Fruit fly (Drosophila melanogaster) whole organism, embryonic: ENCODE measurements around the gene CG7183.
A peak's percentile ranks its signal among the peaks of the same experiment; 100 is the strongest.

ENCODE experiments used
- CG14441 ChIP-seq: fragments of 200-800 bp; sonication (Bioruptor generic); IDR thresholded peaks from 2 replicates; pipeline ENCODE4 v1.3.6; 2022; ENCODE audit warnings: missing biosample characterization, missing genetic modification characterization
- CG14710 ChIP-seq: fragments of 200-800 bp; sonication (Bioruptor generic); optimal IDR thresholded peaks from 3 replicates; lab custom pipeline; 2019; ENCODE audit warnings: missing biosample characterization, mild to moderate bottlenecking, missing genetic modification characterization, moderate library complexity
- CG15011 ChIP-seq: fragments of 200-800 bp; sonication (Bioruptor generic); optimal IDR thresholded peaks from 3 replicates; lab custom pipeline; 2018; ENCODE audit warnings: missing biosample characterization, mild to moderate bottlenecking, missing genetic modification characterization
- CG15514 ChIP-seq: fragments of 200-800 bp; sonication (Bioruptor generic); optimal IDR thresholded peaks from 3 replicates; lab custom pipeline; 2017; ENCODE audit warnings: missing biosample characterization, missing genetic modification characterization, mild to moderate bottlenecking, moderate library complexity, missing genetic modification reagents
- CG1603 ChIP-seq: fragments of 200-800 bp; sonication (Bioruptor generic); optimal IDR thresholded peaks from 2 replicates; lab custom pipeline; 2019; ENCODE audit warnings: missing biosample characterization, mild to moderate bottlenecking, missing genetic modification characterization, moderate library complexity
- CG16779 ChIP-seq: fragments of 200-800 bp; sonication (Bioruptor generic); IDR thresholded peaks from 2 replicates; pipeline ENCODE4 v1.3.6; 2022; ENCODE audit warnings: missing biosample characterization, missing genetic modification characterization
- CG2889 ChIP-seq: fragments of 200-800 bp; sonication (Bioruptor generic); IDR thresholded peaks from 3 replicates; pipeline ENCODE4 v1.3.6; 2022; ENCODE audit warnings: missing biosample characterization, missing genetic modification characterization
- CG32532 ChIP-seq: fragments of 200-800 bp; sonication (Bioruptor generic); IDR thresholded peaks from 2 replicates; pipeline ENCODE4 v1.3.6; 2022; ENCODE audit warnings: missing biosample characterization, missing genetic modification characterization
- CG34422 ChIP-seq: fragments of 200-800 bp; sonication (Bioruptor generic); IDR thresholded peaks from 3 replicates; pipeline ENCODE4 v1.3.6; 2022; ENCODE audit warnings: missing biosample characterization, missing genetic modification characterization
- CG5180 ChIP-seq: fragments of 200-800 bp; sonication (Bioruptor generic); optimal IDR thresholded peaks from 3 replicates; lab custom pipeline; 2017; ENCODE audit warnings: missing biosample characterization, missing genetic modification characterization, mild to moderate bottlenecking, moderate library complexity, missing genetic modification reagents
- CG6765 ChIP-seq: fragments of 200-800 bp; sonication (Bioruptor generic); optimal IDR thresholded peaks from 3 replicates; lab custom pipeline; 2017; ENCODE audit warnings: missing biosample characterization, mild to moderate bottlenecking, missing genetic modification characterization
- CG9932 ChIP-seq: fragments of 200-800 bp; sonication (Bioruptor generic); IDR thresholded peaks from 2 replicates; pipeline ENCODE4 v1.3.6; 2022; ENCODE audit warnings: missing biosample characterization, missing genetic modification characterization
- D19B ChIP-seq: fragments of 200-800 bp; sonication (Bioruptor generic); optimal IDR thresholded peaks from 2 replicates; lab custom pipeline; 2017; ENCODE audit warnings: missing biosample characterization, mild to moderate bottlenecking, missing genetic modification characterization
- Drgx ChIP-seq: fragments of 200-800 bp; sonication (Bioruptor generic); IDR thresholded peaks from 2 replicates; pipeline ENCODE4 v1.3.6; 2022; ENCODE audit warnings: missing biosample characterization, missing genetic modification characterization
- Gug ChIP-seq: fragments of 200-800 bp; sonication (Bioruptor generic); IDR thresholded peaks from 4 replicates; pipeline ENCODE4 v1.3.6; 2022; ENCODE audit warnings: missing biosample characterization, missing genetic modification characterization
- HLH4C ChIP-seq: fragments of 200-800 bp; sonication (Bioruptor generic); IDR thresholded peaks from 3 replicates; pipeline ENCODE4 v1.3.6; 2022; ENCODE audit warnings: missing biosample characterization, missing genetic modification characterization; ENCODE audit not compliant: partially characterized antibody
- HmgZ ChIP-seq: fragments of 200-800 bp; sonication (Bioruptor generic); optimal IDR thresholded peaks from 2 replicates; lab custom pipeline; 2018; ENCODE audit warnings: missing biosample characterization, mild to moderate bottlenecking, missing genetic modification characterization
- Med ChIP-seq: fragments of 200-800 bp; sonication (Bioruptor generic); peaks from one replicate; lab custom pipeline; 2016; ENCODE audit warnings: missing biosample characterization, missing genetic modification characterization, mild to moderate bottlenecking, inconsistent platforms, moderate library complexity
- bsh ChIP-seq, 2 experiments: fragments of 200-800 bp; sonication (Bioruptor generic); optimal IDR thresholded peaks; 2 replicates each; lab custom pipeline; 2017 to 2018; ENCODE audit warnings: mild to moderate bottlenecking in 2 of 2, missing biosample characterization in 2 of 2, missing genetic modification characterization in 2 of 2, moderate library complexity in 1 of 2
- chinmo ChIP-seq: fragments of 200-800 bp; sonication (Bioruptor generic); IDR thresholded peaks from 4 replicates; pipeline ENCODE4 v1.3.6; 2022; ENCODE audit warnings: missing biosample characterization, missing genetic modification characterization; ENCODE audit not compliant: partially characterized antibody
- dysf ChIP-seq: fragments of 200-800 bp; sonication (Bioruptor generic); IDR thresholded peaks from 3 replicates; pipeline ENCODE4 v1.3.6; 2022; ENCODE audit warnings: missing biosample characterization, missing genetic modification characterization
- gem ChIP-seq: fragments of 200-800 bp; sonication (Bioruptor generic); optimal IDR thresholded peaks from 2 replicates; lab custom pipeline; 2019; ENCODE audit warnings: missing biosample characterization, mild to moderate bottlenecking, missing genetic modification characterization, moderate library complexity
- gfzf ChIP-seq: fragments of 200-800 bp; sonication (Bioruptor generic); optimal IDR thresholded peaks from 2 replicates; lab custom pipeline; 2016; ENCODE audit warnings: missing biosample characterization, mild to moderate bottlenecking, missing genetic modification characterization, moderate library complexity
- gsb-n ChIP-seq: fragments of 200-800 bp; sonication (Bioruptor generic); optimal IDR thresholded peaks from 3 replicates; lab custom pipeline; 2018; ENCODE audit warnings: missing biosample characterization, mild to moderate bottlenecking, missing genetic modification characterization
- lab ChIP-seq: fragments of 200-800 bp; sonication (Bioruptor generic); optimal IDR thresholded peaks from 3 replicates; lab custom pipeline; 2017; ENCODE audit warnings: missing biosample characterization, missing genetic modification characterization, mild to moderate bottlenecking, moderate library complexity, missing genetic modification reagents
- schlank ChIP-seq: fragments of 200-800 bp; sonication (Bioruptor generic); optimal IDR thresholded peaks from 2 replicates; lab custom pipeline; 2018; ENCODE audit warnings: missing biosample characterization, mild to moderate bottlenecking, missing genetic modification characterization
- sna ChIP-seq: fragments of 200-800 bp; sonication (Bioruptor generic); IDR thresholded peaks from 2 replicates; pipeline ENCODE4 v1.3.6; 2022; ENCODE audit warnings: missing biosample characterization, missing genetic modification characterization; ENCODE audit not compliant: partially characterized antibody
- so ChIP-seq: fragments of 200-800 bp; sonication (Bioruptor generic); IDR thresholded peaks from 3 replicates; pipeline ENCODE4 v1.3.6; 2022; ENCODE audit warnings: missing biosample characterization, missing genetic modification characterization
- tll ChIP-seq, 2 experiments: fragments of 200-800 bp in 1 of 2; fragments of >200 bp in 1 of 2; sonication (Bioruptor generic) in 1 of 2; optimal IDR thresholded peaks; 2 replicates each; lab custom pipeline; 2017 to 2019; ENCODE audit warnings: missing biosample characterization in 2 of 2, missing genetic modification characterization in 2 of 2, mild to moderate bottlenecking in 1 of 2, moderate library complexity in 1 of 2
- vnd ChIP-seq: fragments of 200-800 bp; sonication (Bioruptor generic); IDR thresholded peaks from 3 replicates; pipeline ENCODE4 v1.3.6; 2022; ENCODE audit warnings: missing biosample characterization, missing genetic modification characterization; ENCODE audit not compliant: partially characterized antibody

The CG7183 gene

dm6 chr3R:18168398-18168797, 52.1 kb downstream of the CG7183 start (continued):
- TF ChIP-seq Gug (peak; percentile 38; the same call in 1 of the 4 replicates), HmgZ (tag; lab: Kevin White, UChicago) (peak; percentile 14), HLH4C (GFP tag; lab: Robert Waterston, UW) (no peak), sna (no peak), gfzf (GFP tag; lab: Kevin White, UChicago) (peak; percentile 1), CG1603 (tag; lab: Kevin White, UChicago) (peak; percentile 2), CG14710 (peak; percentile 3), Med (GFP tag; lab: Kevin White, UChicago) (peak; percentile 89), D19B (GFP tag; lab: Kevin White, UChicago) (peak; percentile 27), bsh (GFP tag; optimal IDR thresholded peaks at IDR 0.05; lab: Kevin White, UChicago) (peak in 1 of 2 experiments; percentile 12), CG15011 (GFP tag; lab: Kevin White, UChicago) (no peak), gem (tag; lab: Kevin White, UChicago) (peak; percentile 42), CG9932 (peak; percentile 70), schlank (tag; lab: Kevin White, UChicago) (no peak), CG16779 (GFP tag; lab: Robert Waterston, UW) (no peak), CG32532 (GFP tag; lab: Robert Waterston, UW) (peak; percentile 74), CG34422 (GFP tag; lab: Robert Waterston, UW) (0 out of 3 replicates have a peak, but pooled peaks have one; percentile 17), so (GFP tag; lab: Robert Waterston, UW) (0 out of 3 replicates have a peak, but pooled peaks have one; percentile 8), chinmo (GFP tag; lab: Robert Waterston, UW) (peak; percentile 74; the same call in 2 of the 4 replicates), CG5180 (GFP tag; lab: Kevin White, UChicago) (peak; percentile 13), CG6765 (GFP tag; lab: Kevin White, UChicago) (peak; percentile 67), tll (GFP tag; optimal IDR thresholded peaks at IDR 0.05; lab: Kevin White, UChicago) (no peak), lab (GFP tag; lab: Kevin White, UChicago) (peak; percentile 38), CG15514 (GFP tag; lab: Kevin White, UChicago) (peak; percentile 68), CG2889 (GFP tag; lab: Robert Waterston, UW) (no peak), vnd (GFP tag; lab: Robert Waterston, UW) (no peak), CG14441 (GFP tag; lab: Robert Waterston, UW) (peak; percentile 37; the same call in 1 of the 2 replicates), dysf (GFP tag; lab: Robert Waterston, UW) (peak; percentile 36; the same call in 1 of the 3 replicates), gsb-n (tag; lab: Kevin White, UChicago) (no peak), Drgx (GFP tag; lab: Robert Waterston, UW) (peak; percentile 29; the same call in 1 of the 2 replicates)
- TF ChIP-seq, all 482 proteins: peak for 124
